Worm (Caenorhabditis elegans) whole organism, mixed stage, embryonic: ENCODE results near the gene lgc-16.

ENCODE experiments used
- bed-3 ChIP-seq: fragments of 200-800 bp; sonication (Bioruptor generic); optimal IDR thresholded peaks from 3 replicates; lab custom pipeline; 2018; ENCODE audit warnings: mild to moderate bottlenecking, missing genetic modification characterization, moderate library complexity, missing compliant biosample characterization
- blmp-1 ChIP-seq: fragments of 150-350 bp; optimal IDR thresholded peaks from 2 replicates; lab custom pipeline; 2014; ENCODE audit warnings: missing biosample characterization, missing genetic modification characterization
- ceh-83 ChIP-seq: fragments of 200-800 bp; sonication (Bioruptor generic); optimal IDR thresholded peaks from 2 replicates; lab custom pipeline; 2018; ENCODE audit warnings: mild to moderate bottlenecking, missing genetic modification characterization, missing compliant biosample characterization
- ces-1 ChIP-seq: fragments of 150-350 bp; optimal IDR thresholded peaks from 2 replicates; lab custom pipeline; 2014; ENCODE audit warnings: missing biosample characterization, missing genetic modification reagents, missing genetic modification characterization
- drap-1 ChIP-seq: fragments of 200-800 bp; sonication (Bioruptor generic); optimal IDR thresholded peaks from 3 replicates; lab custom pipeline; 2018; ENCODE audit warnings: mild to moderate bottlenecking, missing genetic modification characterization, missing compliant biosample characterization
- elt-1 ChIP-seq: sonication (generic microtip); optimal IDR thresholded peaks from 2 replicates; lab custom pipeline; 2017; ENCODE audit warnings: missing genetic modification characterization, mild to moderate bottlenecking, missing compliant biosample characterization, antibody characterized with exemption, moderate library complexity, borderline replicate concordance; ENCODE audit not compliant: insufficient read depth
- ham-2 ChIP-seq: fragments of 200-800 bp; sonication (Bioruptor generic); optimal IDR thresholded peaks from 2 replicates; lab custom pipeline; 2018; ENCODE audit warnings: mild to moderate bottlenecking, missing genetic modification characterization, missing compliant biosample characterization
- hlh-1 ChIP-seq: fragments of 150-350 bp; optimal IDR thresholded peaks from 2 replicates; lab custom pipeline; 2014; ENCODE audit warnings: missing biosample characterization, missing genetic modification reagents, missing genetic modification characterization
- lin-13 ChIP-seq: fragments of 150-350 bp; optimal IDR thresholded peaks from 2 replicates; lab custom pipeline; 2014; ENCODE audit warnings: missing biosample characterization, missing genetic modification characterization
- lin-32 ChIP-seq: fragments of 200-800 bp; sonication (Bioruptor generic); optimal IDR thresholded peaks from 2 replicates; lab custom pipeline; 2018; ENCODE audit warnings: mild to moderate bottlenecking, missing genetic modification characterization, missing compliant biosample characterization
- mab-5 ChIP-seq: fragments of 150-350 bp; optimal IDR thresholded peaks from 2 replicates; lab custom pipeline; 2014; ENCODE audit warnings: missing biosample characterization, missing genetic modification characterization
- mep-1 ChIP-seq: fragments of 150-350 bp; optimal IDR thresholded peaks from 2 replicates; lab custom pipeline; 2017; ENCODE audit warnings: missing biosample characterization, missing genetic modification reagents, missing genetic modification characterization, inconsistent platforms
- mls-2 ChIP-seq: sonication (generic microtip); optimal IDR thresholded peaks from 2 replicates; lab custom pipeline; 2016; ENCODE audit warnings: mild to moderate bottlenecking, missing genetic modification characterization, moderate library complexity, missing compliant biosample characterization
- nhr-12 ChIP-seq: fragments of 150-350 bp; optimal IDR thresholded peaks from 2 replicates; lab custom pipeline; 2014; ENCODE audit warnings: missing biosample characterization, missing genetic modification characterization
- nhr-2 ChIP-seq: fragments of 150-350 bp; optimal IDR thresholded peaks from 2 replicates; lab custom pipeline; 2014; ENCODE audit warnings: missing biosample characterization, missing genetic modification characterization
- nhr-28 ChIP-seq: fragments of 150-350 bp; optimal IDR thresholded peaks from 2 replicates; lab custom pipeline; 2014; ENCODE audit warnings: missing biosample characterization, missing genetic modification characterization
- nhr-76 ChIP-seq: sonication (generic microtip); optimal IDR thresholded peaks from 2 replicates; lab custom pipeline; 2017; ENCODE audit warnings: missing biosample characterization, missing genetic modification characterization
- pha-4 ChIP-seq: fragments of 150-350 bp; optimal IDR thresholded peaks from 2 replicates; lab custom pipeline; 2018; ENCODE audit warnings: missing biosample characterization, missing genetic modification reagents, missing genetic modification characterization
- sem-2 ChIP-seq: fragments of 200-800 bp; sonication (Bioruptor generic); optimal IDR thresholded peaks from 2 replicates; lab custom pipeline; 2018; ENCODE audit warnings: mild to moderate bottlenecking, missing genetic modification characterization, missing compliant biosample characterization
- snpc-4 ChIP-seq: fragments of 150-350 bp; optimal IDR thresholded peaks from 2 replicates; lab custom pipeline; 2014; ENCODE audit warnings: missing biosample characterization, missing genetic modification characterization
- sptf-1 ChIP-seq: sonication (generic microtip); optimal IDR thresholded peaks from 2 replicates; lab custom pipeline; 2017; ENCODE audit warnings: mild to moderate bottlenecking, missing genetic modification characterization, moderate library complexity, missing compliant biosample characterization
- tbx-8 ChIP-seq: fragments of 200-800 bp; sonication (Bioruptor generic); optimal IDR thresholded peaks from 2 replicates; lab custom pipeline; 2018; ENCODE audit warnings: mild to moderate bottlenecking, missing genetic modification characterization, moderate library complexity, missing compliant biosample characterization
- unc-39 ChIP-seq: fragments of 150-350 bp; optimal IDR thresholded peaks from 2 replicates; lab custom pipeline; 2014; ENCODE audit warnings: missing biosample characterization, missing genetic modification characterization
- zip-8 ChIP-seq: fragments of 150-350 bp; optimal IDR thresholded peaks from 2 replicates; lab custom pipeline; 2014; ENCODE audit warnings: missing biosample characterization, missing genetic modification characterization

Gene lgc-16

DNA sequence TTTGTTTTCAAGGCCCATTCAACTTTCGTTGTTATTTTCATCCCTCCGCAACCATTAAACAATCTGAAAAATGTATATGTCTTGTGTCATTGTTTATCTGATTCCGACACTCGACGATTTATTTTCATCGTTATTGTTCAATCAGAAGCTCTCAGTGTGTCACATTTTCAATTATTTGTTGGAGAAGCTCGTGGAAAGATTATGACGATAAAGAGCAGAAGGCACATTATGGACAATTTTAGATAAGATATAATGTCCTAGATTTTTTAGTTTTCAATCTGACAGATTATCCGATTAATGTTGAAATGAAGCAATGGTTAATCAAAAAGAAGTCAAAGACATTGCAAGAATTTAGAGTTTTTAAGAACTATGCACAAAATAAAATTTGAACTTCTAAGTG lies 46.5 kb downstream of the lgc-16 start:
- TF ChIP-seq nhr-28 (tag; lab: Kevin White, UChicago) (no peak), unc-39 (tag; lab: Kevin White, UChicago) (no peak), bed-3 (GFP tag; lab: Kevin White, UChicago) (no peak), nhr-76 (tag; lab: Kevin White, UChicago) (no peak), tbx-8 (GFP tag; lab: Kevin White, UChicago) (no peak)

DNA sequence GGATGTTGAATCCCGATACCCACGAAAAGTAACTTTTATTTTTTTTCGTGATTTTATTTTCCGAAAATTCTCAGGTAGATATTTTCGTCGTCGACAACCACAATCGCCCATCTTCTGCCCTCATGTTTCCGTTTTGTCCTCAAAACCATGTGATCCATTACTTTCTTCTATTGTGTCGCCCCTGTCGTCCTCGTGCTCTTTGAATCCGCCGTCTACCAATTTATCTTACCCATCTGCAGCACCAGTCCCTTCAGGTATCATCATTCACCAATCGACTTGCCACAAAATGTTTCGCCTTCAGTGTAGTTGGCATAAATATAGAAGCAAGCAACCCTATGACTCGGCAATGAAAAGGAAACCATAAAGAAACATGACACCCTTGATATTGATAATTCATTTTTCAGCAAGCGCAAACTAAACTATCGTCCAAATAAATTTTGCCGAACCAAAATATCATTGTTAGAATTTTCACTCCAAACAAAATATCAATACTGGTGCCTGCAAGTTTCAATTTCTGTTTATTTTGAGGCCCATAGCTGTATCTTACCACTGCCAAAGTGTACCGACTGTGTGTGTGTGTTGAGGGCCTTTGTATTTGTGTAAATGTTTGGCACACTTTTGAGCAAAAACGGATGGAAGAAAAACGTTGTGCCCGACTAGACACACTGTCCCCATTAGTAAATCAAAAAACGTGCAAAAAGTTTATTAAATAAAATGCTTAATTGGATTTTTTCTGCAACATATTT lies 49.4 kb downstream of the lgc-16 start:
- no peak for TF ChIP-seq ham-2 (GFP tag; lab: Kevin White, UChicago)
- no peak for TF ChIP-seq mab-5
- no peak for TF ChIP-seq blmp-1 (tag; lab: Kevin White, UChicago)
- no peak for TF ChIP-seq tbx-8 (GFP tag; lab: Kevin White, UChicago)
- TF ChIP-seq nhr-12 (tag; lab: Kevin White, UChicago) = no peak
- no peak for TF ChIP-seq sem-2 (GFP tag; lab: Kevin White, UChicago)
- no peak for TF ChIP-seq lin-13 (tag; lab: Kevin White, UChicago)
- no peak for TF ChIP-seq unc-39 (tag; lab: Kevin White, UChicago)
- TF ChIP-seq pha-4 (tag; lab: Kevin White, UChicago) = no peak
- no peak for TF ChIP-seq mep-1 (tag; lab: Kevin White, UChicago)
- no peak for TF ChIP-seq snpc-4 (tag; lab: Kevin White, UChicago)
- no peak for TF ChIP-seq nhr-2 (tag; lab: Kevin White, UChicago)
- no peak for TF ChIP-seq hlh-1 (tag; lab: Kevin White, UChicago)
- no peak for TF ChIP-seq ces-1 (GFP tag; lab: Kevin White, UChicago)
- no peak for TF ChIP-seq zip-8 (tag; lab: Kevin White, UChicago)
- TF ChIP-seq sptf-1 (tag; lab: Kevin White, UChicago) = no peak
- TF ChIP-seq drap-1 (GFP tag; lab: Kevin White, UChicago) = no peak
- TF ChIP-seq mls-2 = no peak

- no peak for TF ChIP-seq lin-32 (GFP tag; lab: Kevin White, UChicago)
- TF ChIP-seq ces-1 (GFP tag; lab: Kevin White, UChicago) = peak; percentile 69
Observed at ce11 chrX:12168765-12169164, 50.3 kb downstream of the lgc-16 start.

- TF ChIP-seq nhr-76 (tag; lab: Kevin White, UChicago) (no peak), ceh-83 (peak; percentile 50), elt-1 (tag; lab: Kevin White, UChicago) (no peak)
- TF ChIP-seq, all 35 proteins: peak for 1
Observed at ce11 chrX:12169390-12169789, 51.0 kb downstream of the lgc-16 start.
